In genomic region chr3R:20154657-20155056, dm6 we compare ENCODE assay signal across 1 fruit fly cellular context.
TF ChIP-seq lines count a peak whose summit lies in the region.

No protein-coding gene starts in this region.

TF ChIP-seq in whole organism, embryonic, 481 proteins besides CTCF, POLR2A, EP300 and RAD21 (continued from another document):
- no peak for TF ChIP-seq NfI (GFP tag; optimal IDR thresholded peaks at IDR 0.05; lab: Kevin White, UChicago)
- TF ChIP-seq bsh (GFP tag; optimal IDR thresholded peaks at IDR 0.05; lab: Kevin White, UChicago), result no peak
- 0 out of 4 replicates have a peak, but pooled peaks have one; percentile 46 for TF ChIP-seq chinmo (GFP tag; IDR thresholded peaks at IDR 0.05; lab: Robert Waterston, UW; ENCODE audit: partially characterized antibody)
- no peak for TF ChIP-seq CG5180 (GFP tag; optimal IDR thresholded peaks at IDR 0.05; lab: Kevin White, UChicago)
- no peak for TF ChIP-seq Fer3 (tag; optimal IDR thresholded peaks at IDR 0.05; lab: Kevin White, UChicago)
- TF ChIP-seq Kr (GFP tag; optimal IDR thresholded peaks at IDR 0.05; lab: Kevin White, UChicago), result no peak
- peak; percentile 89 for TF ChIP-seq stwl (tag; optimal IDR thresholded peaks at IDR 0.05; lab: Kevin White, UChicago)
- peak; percentile 1 for TF ChIP-seq p53 (GFP tag; optimal IDR thresholded peaks at IDR 0.05; lab: Kevin White, UChicago)
